Worm (Caenorhabditis elegans) whole organism, early embryonic: ENCODE data around the gene F11A10.5.

ENCODE experiments used
- B0310.2 ChIP-seq: sonication (generic microtip); optimal IDR thresholded peaks from 2 replicates; lab custom pipeline; 2016; ENCODE audit warnings: mild to moderate bottlenecking, missing genetic modification characterization, missing compliant biosample characterization
- aly-1 ChIP-seq: sonication (generic microtip); optimal IDR thresholded peaks from 2 replicates; lab custom pipeline; 2016; ENCODE audit warnings: missing genetic modification characterization, missing compliant biosample characterization
- ama-1 ChIP-seq: fragments of 150-350 bp; optimal IDR thresholded peaks from 2 replicates; lab custom pipeline; 2014
- ceh-36 ChIP-seq: sonication (generic microtip); optimal IDR thresholded peaks from 2 replicates; lab custom pipeline; 2016; ENCODE audit warnings: missing genetic modification characterization, inconsistent platforms, missing compliant biosample characterization
- ets-7 ChIP-seq: sonication (generic microtip); optimal IDR thresholded peaks from 2 replicates; lab custom pipeline; 2016; ENCODE audit warnings: missing genotype, missing genetic modification characterization, missing compliant biosample characterization
- hmg-4 ChIP-seq: fragments of 200-800 bp; sonication (Bioruptor generic); optimal IDR thresholded peaks from 2 replicates; lab custom pipeline; 2018; ENCODE audit warnings: mild to moderate bottlenecking, missing genetic modification characterization, missing compliant biosample characterization
- sea-1 ChIP-seq: fragments of 200-800 bp; sonication (Bioruptor generic); conservative IDR thresholded peaks from 2 replicates; pipeline ENCODE4 v1.3.6; 2022; ENCODE audit warnings: missing genetic modification characterization, missing compliant biosample characterization

ce11 chrIV:12075497-12075896 lies 18.4 kb upstream of the F11A10.5 start, which contains the start of gene K08E4.7:
- TF ChIP-seq aly-1 (tag; lab: Kevin White, UChicago): no peak
- no peak for TF ChIP-seq ama-1
- no peak for TF ChIP-seq ets-7 (tag; lab: Kevin White, UChicago)
- TF ChIP-seq sea-1 (GFP tag; lab: Robert Waterston, UW): no peak
- TF ChIP-seq ceh-36 (tag; lab: Kevin White, UChicago): no peak
- TF ChIP-seq hmg-4 (GFP tag; lab: Kevin White, UChicago): no peak
- TF ChIP-seq B0310.2 (tag; lab: Kevin White, UChicago): no peak
